Fruit fly (Drosophila melanogaster) whole organism, embryonic: ENCODE measurements around the gene EMC5.
A peak's percentile ranks its signal among the peaks of the same experiment; 100 is the strongest.

Experiments used
- Ada2b ChIP-seq: fragments of 200-800 bp; sonication (Bioruptor generic); IDR thresholded peaks from 2 replicates; pipeline ENCODE4 v1.3.6; 2022; ENCODE audit warnings: missing biosample characterization, missing genetic modification characterization
- BtbVII ChIP-seq: fragments of 200-800 bp; sonication (Bioruptor generic); optimal IDR thresholded peaks from 3 replicates; lab custom pipeline; 2017; ENCODE audit warnings: missing biosample characterization, mild to moderate bottlenecking, missing genetic modification characterization
- C15 ChIP-seq: fragments of 200-800 bp; sonication (Bioruptor generic); IDR thresholded peaks from 3 replicates; pipeline ENCODE4 v1.3.6; 2022; ENCODE audit warnings: missing biosample characterization, missing genetic modification characterization
- CG11247 ChIP-seq: fragments of 200-800 bp; sonication (Bioruptor generic); IDR thresholded peaks from 2 replicates; pipeline ENCODE4 v1.3.6; 2022; ENCODE audit warnings: missing biosample characterization, missing genetic modification characterization
- CG13287 ChIP-seq: fragments of 200-800 bp; sonication (Bioruptor generic); IDR thresholded peaks from 2 replicates; pipeline ENCODE4 v1.3.6; 2022; ENCODE audit warnings: missing biosample characterization, missing genetic modification characterization; ENCODE audit not compliant: partially characterized antibody
- CG13296 ChIP-seq: fragments of 200-800 bp; sonication (Bioruptor generic); optimal IDR thresholded peaks from 3 replicates; lab custom pipeline; 2018; ENCODE audit warnings: missing biosample characterization, mild to moderate bottlenecking, missing genetic modification characterization
- CG13424 ChIP-seq: fragments of 200-800 bp; sonication (Bioruptor generic); optimal IDR thresholded peaks from 2 replicates; lab custom pipeline; 2019; ENCODE audit warnings: missing biosample characterization, mild to moderate bottlenecking, missing genetic modification characterization, moderate library complexity
- CG1603 ChIP-seq: fragments of 200-800 bp; sonication (Bioruptor generic); optimal IDR thresholded peaks from 2 replicates; lab custom pipeline; 2019; ENCODE audit warnings: missing biosample characterization, mild to moderate bottlenecking, missing genetic modification characterization, moderate library complexity
- CG1647 ChIP-seq: fragments of 200-800 bp; sonication (Bioruptor generic); optimal IDR thresholded peaks from 3 replicates; lab custom pipeline; 2016; ENCODE audit warnings: missing biosample characterization, missing genetic modification characterization
- CG16813 ChIP-seq: fragments of 200-800 bp; sonication (Bioruptor generic); IDR thresholded peaks from 3 replicates; pipeline ENCODE4 v1.3.6; 2022; ENCODE audit warnings: missing biosample characterization, missing genetic modification characterization; ENCODE audit not compliant: partially characterized antibody
- CG1832 ChIP-seq: fragments of 200-800 bp; sonication (Bioruptor generic); optimal IDR thresholded peaks from 2 replicates; lab custom pipeline; 2017; ENCODE audit warnings: missing biosample characterization, mild to moderate bottlenecking, missing genetic modification characterization, inconsistent platforms
- CG31365 ChIP-seq: fragments of 200-800 bp; sonication (Bioruptor generic); optimal IDR thresholded peaks from 2 replicates; lab custom pipeline; 2018; ENCODE audit warnings: missing biosample characterization, mild to moderate bottlenecking, missing genetic modification characterization
- CG32772 ChIP-seq: fragments of 200-800 bp; sonication (Bioruptor generic); IDR thresholded peaks from 2 replicates; pipeline ENCODE4 v1.3.6; 2022; ENCODE audit warnings: missing biosample characterization, missing genetic modification characterization
- CG42726 ChIP-seq: fragments of 200-800 bp; sonication (Bioruptor generic); IDR thresholded peaks from 2 replicates; pipeline ENCODE4 v1.3.6; 2022; ENCODE audit warnings: missing biosample characterization, missing genetic modification characterization; ENCODE audit not compliant: partially characterized antibody
- CG6254 ChIP-seq: fragments of 200-800 bp; sonication (Bioruptor generic); optimal IDR thresholded peaks from 3 replicates; lab custom pipeline; 2017; ENCODE audit warnings: mild to moderate bottlenecking, missing biosample characterization, missing genetic modification reagents, missing genetic modification characterization
- CG6689 ChIP-seq: fragments of 200-800 bp; sonication (Bioruptor generic); IDR thresholded peaks from 2 replicates; pipeline ENCODE4 v1.3.6; 2022; ENCODE audit warnings: missing biosample characterization, missing genetic modification characterization
- CG6854 ChIP-seq: fragments of 200-800 bp; sonication (Bioruptor generic); optimal IDR thresholded peaks from 3 replicates; lab custom pipeline; 2017; ENCODE audit warnings: missing biosample characterization, mild to moderate bottlenecking, missing genetic modification characterization
- CG8089 ChIP-seq: fragments of 200-800 bp; sonication (Bioruptor generic); optimal IDR thresholded peaks from 3 replicates; lab custom pipeline; 2016; ENCODE audit warnings: missing biosample characterization, missing genetic modification characterization
- D ChIP-seq, 2 experiments: fragments of 200-800 bp in 1 of 2; fragments of >200 bp in 1 of 2; sonication (Bioruptor generic) in 1 of 2; optimal IDR thresholded peaks; 2 replicates in 1 of 2; 3 replicates in 1 of 2; lab custom pipeline; 2017; ENCODE audit warnings: mild to moderate bottlenecking in 1 of 2, missing biosample characterization in 1 of 2, missing genetic modification characterization in 1 of 2, missing genetic modification reagents in 1 of 2
- D19B ChIP-seq: fragments of 200-800 bp; sonication (Bioruptor generic); optimal IDR thresholded peaks from 2 replicates; lab custom pipeline; 2017; ENCODE audit warnings: missing biosample characterization, mild to moderate bottlenecking, missing genetic modification characterization
- Doc3 ChIP-seq: fragments of 200-800 bp; sonication (Bioruptor generic); IDR thresholded peaks from 3 replicates; pipeline ENCODE4 v1.3.6; 2022; ENCODE audit warnings: missing biosample characterization, missing genetic modification characterization; ENCODE audit not compliant: partially characterized antibody
- Dref ChIP-seq: fragments of 200-800 bp; sonication (Bioruptor generic); IDR thresholded peaks from 2 replicates; pipeline ENCODE4 v1.3.6; 2022; ENCODE audit warnings: missing biosample characterization, missing genetic modification characterization
- Eip74EF ChIP-seq, 2 experiments: fragments of 200-800 bp in 1 of 2; fragments of >200 bp in 1 of 2; sonication (Bioruptor generic) in 1 of 2; optimal IDR thresholded peaks; 2 replicates each; lab custom pipeline; 2017 to 2019; ENCODE audit warnings: missing biosample characterization in 2 of 2, missing genetic modification characterization in 2 of 2, mild to moderate bottlenecking in 1 of 2, moderate library complexity in 1 of 2
- Gsc ChIP-seq: fragments of 200-800 bp; sonication (Bioruptor generic); IDR thresholded peaks from 2 replicates; pipeline ENCODE4 v1.3.6; 2022; ENCODE audit warnings: missing biosample characterization, missing genetic modification characterization
- Hmr ChIP-seq: fragments of 200-800 bp; sonication (Bioruptor generic); optimal IDR thresholded peaks from 3 replicates; lab custom pipeline; 2017; ENCODE audit warnings: mild to moderate bottlenecking, missing biosample characterization, missing genetic modification reagents, missing genetic modification characterization
- NC2α ChIP-seq: fragments of 200-800 bp; sonication (Bioruptor generic); optimal IDR thresholded peaks from 2 replicates; lab custom pipeline; 2016; ENCODE audit warnings: missing biosample characterization, missing genetic modification characterization
- NC2β ChIP-seq: fragments of 200-800 bp; sonication (Bioruptor generic); optimal IDR thresholded peaks from 2 replicates; lab custom pipeline; 2016; ENCODE audit warnings: missing biosample characterization, missing genetic modification characterization
- NfI ChIP-seq: fragments of 200-800 bp; sonication (Bioruptor generic); optimal IDR thresholded peaks from 3 replicates; lab custom pipeline; 2018; ENCODE audit warnings: missing biosample characterization, mild to moderate bottlenecking, missing genetic modification characterization, moderate library complexity
- Sin3A ChIP-seq: fragments of >200 bp; optimal IDR thresholded peaks from 2 replicates; lab custom pipeline; 2018
- Sox100B ChIP-seq: fragments of 200-800 bp; sonication (Bioruptor generic); optimal IDR thresholded peaks from 3 replicates; lab custom pipeline; 2018; ENCODE audit warnings: missing biosample characterization, mild to moderate bottlenecking, missing genetic modification characterization
- ara ChIP-seq: fragments of 200-800 bp; sonication (Bioruptor generic); IDR thresholded peaks from 2 replicates; pipeline ENCODE4 v1.3.6; 2022; ENCODE audit warnings: missing biosample characterization, missing genetic modification characterization
- bcd ChIP-seq: fragments of 200-800 bp; sonication (Bioruptor generic); optimal IDR thresholded peaks from 2 replicates; lab custom pipeline; 2017; ENCODE audit warnings: missing biosample characterization, mild to moderate bottlenecking, missing genetic modification characterization
- bowl ChIP-seq: fragments of 200-800 bp; sonication (Bioruptor generic); IDR thresholded peaks from 2 replicates; pipeline ENCODE4 v1.3.6; 2022; ENCODE audit warnings: missing biosample characterization, missing genetic modification characterization
- da ChIP-seq: fragments of 200-800 bp; sonication (Bioruptor generic); optimal IDR thresholded peaks from 2 replicates; lab custom pipeline; 2016; ENCODE audit warnings: missing biosample characterization, missing genetic modification characterization
- dpn ChIP-seq, 2 experiments: fragments of 200-800 bp; sonication (Bioruptor generic); optimal IDR thresholded peaks; 3 replicates each; lab custom pipeline; 2016; ENCODE audit warnings: missing biosample characterization in 2 of 2, missing genetic modification characterization in 2 of 2
- en ChIP-seq: fragments of 200-800 bp; sonication (Bioruptor generic); optimal IDR thresholded peaks from 2 replicates; lab custom pipeline; 2016; ENCODE audit warnings: missing biosample characterization, missing genetic modification characterization
- ftz-f1 ChIP-seq: fragments of 200-800 bp; sonication (Bioruptor generic); optimal IDR thresholded peaks from 2 replicates; lab custom pipeline; 2016; ENCODE audit warnings: missing biosample characterization, missing genetic modification characterization
- gt ChIP-seq: fragments of 200-800 bp; sonication (Bioruptor generic); IDR thresholded peaks from 2 replicates; pipeline ENCODE4 v1.3.6; 2022; ENCODE audit warnings: missing biosample characterization, missing genetic modification characterization
- jing ChIP-seq: fragments of 200-800 bp; sonication (Bioruptor generic); optimal IDR thresholded peaks from 2 replicates; lab custom pipeline; 2018; ENCODE audit warnings: missing biosample characterization, mild to moderate bottlenecking, missing genetic modification characterization
- luna ChIP-seq: fragments of 200-800 bp; sonication (Bioruptor generic); optimal IDR thresholded peaks from 2 replicates; lab custom pipeline; 2016; ENCODE audit warnings: missing biosample characterization, missing genetic modification characterization
- nau ChIP-seq: fragments of 200-800 bp; sonication (Bioruptor generic); optimal IDR thresholded peaks from 3 replicates; lab custom pipeline; 2017; ENCODE audit warnings: missing biosample characterization, mild to moderate bottlenecking, missing genetic modification characterization, missing genetic modification reagents
- phol ChIP-seq: fragments of 200-800 bp; sonication (Bioruptor generic); optimal IDR thresholded peaks from 3 replicates; lab custom pipeline; 2018; ENCODE audit warnings: missing biosample characterization, mild to moderate bottlenecking, missing genetic modification characterization, moderate library complexity
- pzg ChIP-seq: fragments of 200-800 bp; sonication (Bioruptor generic); optimal IDR thresholded peaks from 3 replicates; lab custom pipeline; 2018; ENCODE audit warnings: missing biosample characterization, mild to moderate bottlenecking, missing genetic modification characterization, moderate library complexity
- sens ChIP-seq: fragments of 200-800 bp; sonication (Bioruptor generic); peaks from one replicate; lab custom pipeline; 2016; ENCODE audit warnings: missing biosample characterization, missing genetic modification characterization
- slbo ChIP-seq: fragments of 200-800 bp; sonication (Bioruptor generic); IDR thresholded peaks from 2 replicates; pipeline ENCODE4 v1.3.6; 2022; ENCODE audit warnings: missing biosample characterization, missing genetic modification characterization
- slp2 ChIP-seq: fragments of 200-800 bp; sonication (Bioruptor generic); optimal IDR thresholded peaks from 2 replicates; lab custom pipeline; 2016; ENCODE audit warnings: missing biosample characterization, missing genetic modification characterization
- sr ChIP-seq: fragments of 200-800 bp; sonication (Bioruptor generic); IDR thresholded peaks from 3 replicates; pipeline ENCODE4 v1.3.6; 2022; ENCODE audit warnings: missing biosample characterization, missing genetic modification characterization
- z ChIP-seq: fragments of 200-800 bp; sonication (Bioruptor generic); IDR thresholded peaks from 3 replicates; pipeline ENCODE4 v1.3.6; 2022; ENCODE audit warnings: missing biosample characterization, missing genetic modification characterization
- zfh1 ChIP-seq: fragments of 200-800 bp; sonication (Bioruptor generic); IDR thresholded peaks from 3 replicates; pipeline ENCODE4 v1.3.6; 2022; ENCODE audit warnings: missing biosample characterization, missing genetic modification characterization

Gene EMC5

dm6 chr2L:18974063-18974779 lies 13.3 kb upstream of the EMC5 start, which contains the start of the genes L2HGDH and CG10431 (continued):
- TF ChIP-seq zfh1 (GFP tag; lab: Robert Waterston, UW) (0 out of 3 replicates have a peak, but pooled peaks have one; percentile 32), sens (GFP tag; lab: Kevin White, UChicago) (peak; percentile 92), CG16813 (GFP tag; lab: Robert Waterston, UW) (no peak; the same call in 2 of the 3 replicates), Ada2b (GFP tag; lab: Robert Waterston, UW) (no peak), CG31365 (tag; lab: Kevin White, UChicago) (peak; percentile 36), ftz-f1 (GFP tag; lab: Kevin White, UChicago) (peak; percentile 95), Gsc (GFP tag; lab: Robert Waterston, UW) (no peak), C15 (no peak), D (optimal IDR thresholded peaks at IDR 0.05; lab: Kevin White, UChicago) (peak; percentile 31), D (GFP tag; optimal IDR thresholded peaks at IDR 0.05; lab: Kevin White, UChicago) (peak; percentile 57), slp2 (GFP tag; lab: Kevin White, UChicago) (no peak), da (GFP tag; lab: Kevin White, UChicago) (no peak), BtbVII (GFP tag; lab: Kevin White, UChicago) (peak; percentile 67), slbo (GFP tag; lab: Robert Waterston, UW) (peak; percentile 54; the same call in 1 of the 2 replicates), CG6854 (GFP tag; lab: Kevin White, UChicago) (no peak), bowl (GFP tag; lab: Robert Waterston, UW) (no peak), jing (GFP tag; lab: Kevin White, UChicago) (no peak), CG13287 (GFP tag; lab: Robert Waterston, UW) (peak; percentile 34; the same call in 1 of the 2 replicates), CG42726 (GFP tag; lab: Robert Waterston, UW) (no peak), luna (GFP tag; lab: Kevin White, UChicago) (no peak), CG1832 (GFP tag; lab: Kevin White, UChicago) (no peak), NC2α (GFP tag; lab: Kevin White, UChicago) (no peak), en (GFP tag; lab: Kevin White, UChicago) (no peak), nau (GFP tag; lab: Kevin White, UChicago) (no peak), NC2β (no peak), sr (GFP tag; lab: Robert Waterston, UW) (no peak), ara (GFP tag; lab: Robert Waterston, UW) (0 out of 2 replicates have a peak, but pooled peaks have one; percentile 20), Dref (GFP tag; lab: Robert Waterston, UW) (no peak), dpn (GFP tag; optimal IDR thresholded peaks at IDR 0.05; lab: Kevin White, UChicago) (peak; percentile 42 to 68), gt (GFP tag; lab: Robert Waterston, UW) (no peak), pzg (GFP tag; lab: Kevin White, UChicago) (peak; percentile 52), CG6689 (GFP tag; lab: Robert Waterston, UW) (no peak; the same call in 1 of the 2 replicates), z (no peak), CG1647 (GFP tag; lab: Kevin White, UChicago) (no peak), CG13424 (tag; lab: Kevin White, UChicago) (peak; percentile 75), phol (tag; lab: Kevin White, UChicago) (peak; percentile 79), CG6254 (GFP tag; lab: Kevin White, UChicago) (peak; percentile 34), Doc3 (GFP tag; lab: Robert Waterston, UW) (no peak), CG11247 (GFP tag; lab: Robert Waterston, UW) (peak; percentile 26; the same call in 1 of the 2 replicates), bcd (GFP tag; lab: Kevin White, UChicago) (peak; percentile 52), Sin3A (peak; percentile 40), Eip74EF (GFP tag; optimal IDR thresholded peaks at IDR 0.05; lab: Kevin White, UChicago) (peak in 1 of 2 experiments; percentile 3), CG32772 (no peak), CG1603 (tag; lab: Kevin White, UChicago) (peak; percentile 42), D19B (GFP tag; lab: Kevin White, UChicago) (peak; percentile 15), Hmr (peak; percentile 75), CG8089 (GFP tag; lab: Kevin White, UChicago) (no peak), CG13296 (GFP tag; lab: Kevin White, UChicago) (peak; percentile 73), Sox100B (GFP tag; lab: Kevin White, UChicago) (peak; percentile 66), NfI (GFP tag; lab: Kevin White, UChicago) (peak; percentile 57)
